Worm (Caenorhabditis elegans) whole organism, late embryonic: ENCODE results near the gene D2096.9.

Experiments
- F13H6.1 ChIP-seq: sonication (generic microtip); optimal IDR thresholded peaks from 2 replicates; lab custom pipeline; 2016; ENCODE audit warnings: missing genetic modification characterization, missing compliant biosample characterization
- ama-1 ChIP-seq: fragments of 150-350 bp; optimal IDR thresholded peaks from 2 replicates; lab custom pipeline; 2014
- ceh-14 ChIP-seq: sonication (generic microtip); optimal IDR thresholded peaks from 2 replicates; lab custom pipeline; 2016; ENCODE audit warnings: missing genotype, missing genetic modification characterization, missing compliant biosample characterization
- ceh-18 ChIP-seq: sonication (generic microtip); optimal IDR thresholded peaks from 2 replicates; lab custom pipeline; 2016; ENCODE audit warnings: missing genetic modification characterization, missing compliant biosample characterization
- ceh-2 ChIP-seq: sonication (generic microtip); optimal IDR thresholded peaks from 2 replicates; lab custom pipeline; 2016; ENCODE audit warnings: missing genotype, missing genetic modification characterization, missing compliant biosample characterization
- ceh-6 ChIP-seq: fragments of 200-800 bp; sonication (Bioruptor generic); optimal IDR thresholded peaks from 2 replicates; lab custom pipeline; 2018; ENCODE audit warnings: mild to moderate bottlenecking, missing genetic modification characterization, missing compliant biosample characterization
- che-1 ChIP-seq: sonication (generic microtip); optimal IDR thresholded peaks from 2 replicates; lab custom pipeline; 2016; ENCODE audit warnings: mild to moderate bottlenecking, missing genetic modification characterization, missing compliant biosample characterization
- eyg-1 ChIP-seq: sonication (generic microtip); optimal IDR thresholded peaks from 2 replicates; lab custom pipeline; 2016; ENCODE audit warnings: missing genotype, missing genetic modification characterization, missing compliant biosample characterization
- hlh-15 ChIP-seq: sonication (generic microtip); optimal IDR thresholded peaks from 2 replicates; lab custom pipeline; 2016; ENCODE audit warnings: missing genetic modification characterization, missing compliant biosample characterization
- nfya-1 ChIP-seq: sonication (generic microtip); optimal IDR thresholded peaks from 2 replicates; lab custom pipeline; 2017; ENCODE audit warnings: missing genetic modification characterization, mild to moderate bottlenecking, missing compliant biosample characterization, antibody characterized with exemption, moderate library complexity
- npax-4 ChIP-seq: sonication (generic microtip); optimal IDR thresholded peaks from 2 replicates; lab custom pipeline; 2016; ENCODE audit warnings: missing genetic modification characterization, missing compliant biosample characterization
- odd-2 ChIP-seq: sonication (generic microtip); optimal IDR thresholded peaks from 2 replicates; lab custom pipeline; 2017; ENCODE audit warnings: antibody characterized with exemption, mild to moderate bottlenecking, missing genetic modification characterization, missing compliant biosample characterization
- pqm-1 ChIP-seq: sonication (generic microtip); optimal IDR thresholded peaks from 2 replicates; lab custom pipeline; 2016; ENCODE audit warnings: missing genetic modification characterization, missing compliant biosample characterization
- unc-55 ChIP-seq: sonication (generic microtip); optimal IDR thresholded peaks from 2 replicates; lab custom pipeline; 2017; ENCODE audit warnings: missing biosample characterization, missing genetic modification reagents, missing genetic modification characterization

D2096.9 gene

ce11 chrIV:8332526-8332925 is 50.1 kb downstream of the D2096.9 start, which contains the start of gene lys-10:
Gene lys-10, plus strand, starts transcription at chrIV:8332826.
- TF ChIP-seq ama-1 (lab: Kevin White, UChicago) (no peak), F13H6.1 (tag; lab: Kevin White, UChicago) (no peak), ceh-6 (GFP tag; lab: Kevin White, UChicago) (no peak), hlh-15 (no peak), unc-55 (GFP tag; lab: Kevin White, UChicago) (no peak), ceh-14 (tag; lab: Kevin White, UChicago) (no peak), npax-4 (tag; lab: Kevin White, UChicago) (no peak), che-1 (tag; lab: Kevin White, UChicago) (no peak), nfya-1 (no peak), ceh-2 (tag; lab: Kevin White, UChicago) (no peak), odd-2 (no peak), pqm-1 (tag; lab: Kevin White, UChicago) (no peak), eyg-1 (tag; lab: Kevin White, UChicago) (no peak), ceh-18 (tag; lab: Kevin White, UChicago) (no peak)
- TF ChIP-seq, all 69 proteins: peak for 0
